Worm (Caenorhabditis elegans) whole organism, young adult: ENCODE results near the gene lin-33.

Experiments
- C06A6.2 ChIP-seq: fragments of 200-800 bp; sonication (Bioruptor generic); conservative IDR thresholded peaks from 2 replicates; pipeline ENCODE4 v1.3.6; 2022; ENCODE audit warnings: missing genetic modification characterization, missing compliant biosample characterization
- F37B4.10 ChIP-seq: fragments of 200-800 bp; sonication (Bioruptor generic); IDR thresholded peaks from 2 replicates; pipeline ENCODE4 v1.3.6; 2022; ENCODE audit warnings: missing genetic modification characterization, missing compliant biosample characterization
- F57A8.1 ChIP-seq: fragments of 200-800 bp; sonication (Bioruptor generic); optimal IDR thresholded peaks from 2 replicates; lab custom pipeline; 2018; ENCODE audit warnings: mild to moderate bottlenecking, missing genetic modification characterization, moderate library complexity, missing compliant biosample characterization
- T07F8.4 ChIP-seq: sonication (generic microtip); optimal IDR thresholded peaks from 2 replicates; lab custom pipeline; 2016; ENCODE audit warnings: mild to moderate bottlenecking, missing genetic modification characterization, moderate library complexity, missing compliant biosample characterization
- ZK185.1 ChIP-seq: sonication (generic microtip); optimal IDR thresholded peaks from 2 replicates; lab custom pipeline; 2016; ENCODE audit warnings: mild to moderate bottlenecking, missing genetic modification characterization, missing compliant biosample characterization; ENCODE audit not compliant: poor library complexity, severe bottlenecking
- akir-1 ChIP-seq: fragments of 200-800 bp; sonication (Bioruptor generic); optimal IDR thresholded peaks from 2 replicates; lab custom pipeline; 2018; ENCODE audit warnings: mild to moderate bottlenecking, missing genetic modification characterization, moderate library complexity, missing compliant biosample characterization
- aptf-2 ChIP-seq: fragments of 200-800 bp; sonication (Bioruptor generic); conservative IDR thresholded peaks from 2 replicates; pipeline ENCODE4 v1.3.6; 2022; ENCODE audit warnings: missing genetic modification reagents, missing genetic modification characterization, missing compliant biosample characterization
- aptf-3 ChIP-seq: fragments of 200-800 bp; sonication (Bioruptor generic); IDR thresholded peaks from 2 replicates; pipeline ENCODE4 v1.3.6; 2022; ENCODE audit warnings: missing genetic modification characterization, missing compliant biosample characterization
- atf-7 ChIP-seq: sonication (generic microtip); optimal IDR thresholded peaks from 2 replicates; lab custom pipeline; 2017; ENCODE audit warnings: mild to moderate bottlenecking, missing genetic modification characterization, missing compliant biosample characterization
- athp-1 ChIP-seq: sonication (generic microtip); optimal IDR thresholded peaks from 2 replicates; lab custom pipeline; 2017; ENCODE audit warnings: mild to moderate bottlenecking, missing genetic modification characterization, missing compliant biosample characterization
- bed-1 ChIP-seq: fragments of 200-800 bp; sonication (Bioruptor generic); IDR thresholded peaks from 2 replicates; pipeline ENCODE4 v1.3.6; 2022; ENCODE audit warnings: missing genetic modification reagents, missing genetic modification characterization, missing compliant biosample characterization
- ceh-27 ChIP-seq: fragments of 200-800 bp; sonication (Bioruptor generic); optimal IDR thresholded peaks from 2 replicates; lab custom pipeline; 2018; ENCODE audit warnings: mild to moderate bottlenecking, missing genetic modification characterization, moderate library complexity, missing compliant biosample characterization
- ceh-40 ChIP-seq: fragments of 200-800 bp; sonication (Bioruptor generic); IDR thresholded peaks from 2 replicates; pipeline ENCODE4 v1.3.6; 2022; ENCODE audit warnings: missing genetic modification characterization, missing compliant biosample characterization
- chd-7 ChIP-seq: sonication (generic microtip); optimal IDR thresholded peaks from 2 replicates; lab custom pipeline; 2016; ENCODE audit warnings: mild to moderate bottlenecking, missing genetic modification characterization, moderate library complexity, missing compliant biosample characterization
- egl-18 ChIP-seq: fragments of 200-800 bp; sonication (Bioruptor generic); IDR thresholded peaks from 2 replicates; pipeline ENCODE4 v1.3.6; 2022; ENCODE audit warnings: missing genetic modification reagents, missing genetic modification characterization, missing compliant biosample characterization
- egl-44 ChIP-seq: fragments of 200-800 bp; sonication (Bioruptor generic); IDR thresholded peaks from 2 replicates; pipeline ENCODE4 v1.3.6; 2022; ENCODE audit warnings: missing genetic modification reagents, missing genetic modification characterization, missing compliant biosample characterization
- ets-4 ChIP-seq: fragments of 200-800 bp; sonication (Bioruptor generic); optimal IDR thresholded peaks from 2 replicates; lab custom pipeline; 2018; ENCODE audit warnings: mild to moderate bottlenecking, missing genetic modification characterization, missing compliant biosample characterization
- hmg-20 ChIP-seq: fragments of 200-800 bp; sonication (Bioruptor generic); IDR thresholded peaks from 2 replicates; pipeline ENCODE4 v1.3.6; 2022; ENCODE audit warnings: missing genetic modification reagents, missing genetic modification characterization, missing compliant biosample characterization
- hrde-1 ChIP-seq: sonication (generic microtip); optimal IDR thresholded peaks from 2 replicates; lab custom pipeline; 2016; ENCODE audit warnings: missing genetic modification characterization, mild to moderate bottlenecking, missing compliant biosample characterization, moderate library complexity, missing genotype, missing genetic modification reagents, borderline replicate concordance
- hsf-1 ChIP-seq: fragments of 200-800 bp; sonication (Bioruptor generic); IDR thresholded peaks from 2 replicates; pipeline ENCODE4 v1.3.6; 2022; ENCODE audit warnings: missing genetic modification reagents, missing genetic modification characterization, missing compliant biosample characterization
- let-526 ChIP-seq: fragments of 200-800 bp; sonication (Bioruptor generic); IDR thresholded peaks from 2 replicates; pipeline ENCODE4 v1.3.6; 2022; ENCODE audit warnings: missing genetic modification reagents, missing genetic modification characterization, missing compliant biosample characterization
- lin-26 ChIP-seq: fragments of 200-800 bp; sonication (Bioruptor generic); IDR thresholded peaks from 2 replicates; pipeline ENCODE4 v1.3.6; 2022; ENCODE audit warnings: missing genetic modification reagents, missing genetic modification characterization, missing compliant biosample characterization
- lin-40 ChIP-seq: sonication (generic microtip); optimal IDR thresholded peaks from 2 replicates; lab custom pipeline; 2016; ENCODE audit warnings: missing genetic modification characterization, mild to moderate bottlenecking, missing compliant biosample characterization, missing genotype, missing genetic modification reagents
- lir-1 ChIP-seq: fragments of 200-800 bp; sonication (Bioruptor generic); conservative IDR thresholded peaks from 2 replicates; pipeline ENCODE4 v1.3.6; 2022; ENCODE audit warnings: missing genetic modification reagents, missing genetic modification characterization, missing compliant biosample characterization
- lsy-27 ChIP-seq: sonication (generic microtip); optimal IDR thresholded peaks from 2 replicates; lab custom pipeline; 2017; ENCODE audit warnings: missing genetic modification characterization, mild to moderate bottlenecking, missing compliant biosample characterization, antibody characterized with exemption, missing genotype, borderline replicate concordance; ENCODE audit not compliant: insufficient read depth
- madf-3 ChIP-seq: fragments of 200-800 bp; sonication (Bioruptor generic); IDR thresholded peaks from 2 replicates; pipeline ENCODE4 v1.3.6; 2022; ENCODE audit warnings: missing genetic modification reagents, missing genetic modification characterization, missing compliant biosample characterization
- nhr-90 ChIP-seq: sonication (generic microtip); optimal IDR thresholded peaks from 2 replicates; lab custom pipeline; 2016; ENCODE audit warnings: missing genotype, mild to moderate bottlenecking, missing genetic modification characterization, missing compliant biosample characterization
- rec-8 ChIP-seq, 2 experiments: sonication (generic microtip); optimal IDR thresholded peaks; 2 replicates each; lab custom pipeline; 2016; ENCODE audit warnings: mild to moderate bottlenecking in 2 of 2, missing genetic modification characterization in 2 of 2, missing genetic modification reagents in 2 of 2, missing genotype in 2 of 2, missing biosample characterization in 1 of 2, missing compliant biosample characterization in 1 of 2, moderate library complexity in 1 of 2
- rpc-1 ChIP-seq, 2 experiments: fragments of 150-350 bp in 1 of 2; sonication (generic microtip) in 1 of 2; optimal IDR thresholded peaks; 2 replicates each; lab custom pipeline; 2014 to 2018; ENCODE audit warnings: missing biosample characterization in 1 of 2, missing genetic modification characterization in 1 of 2, missing genetic modification reagents in 1 of 2, missing genotype in 1 of 2
- snpc-1.1 ChIP-seq: sonication (generic microtip); optimal IDR thresholded peaks from 2 replicates; lab custom pipeline; 2017; ENCODE audit warnings: missing genetic modification characterization, mild to moderate bottlenecking, missing compliant biosample characterization, antibody characterized with exemption, moderate library complexity, missing genotype, missing genetic modification reagents; ENCODE audit not compliant: insufficient read depth
- snpc-1.3 ChIP-seq: sonication (generic microtip); optimal IDR thresholded peaks from 2 replicates; lab custom pipeline; 2017; ENCODE audit warnings: missing genetic modification characterization, mild to moderate bottlenecking, missing compliant biosample characterization, antibody characterized with exemption, moderate library complexity, missing genotype, missing genetic modification reagents; ENCODE audit not compliant: insufficient read depth
- snpc-3.4 ChIP-seq: sonication (generic microtip); optimal IDR thresholded peaks from 2 replicates; lab custom pipeline; 2017; ENCODE audit warnings: missing genetic modification characterization, mild to moderate bottlenecking, missing compliant biosample characterization, antibody characterized with exemption, moderate library complexity, missing genotype, missing genetic modification reagents
- snpc-4 ChIP-seq, 5 experiments: fragments of 150-350 bp in 1 of 5; sonication (generic microtip) in 4 of 5; optimal IDR thresholded peaks; 2 replicates each; lab custom pipeline; 2014 to 2018; ENCODE audit warnings: missing genetic modification characterization in 5 of 5, missing biosample characterization in 3 of 5, antibody characterized with exemption in 2 of 5, mild to moderate bottlenecking in 2 of 5, missing compliant biosample characterization in 2 of 5, missing genotype in 2 of 5, moderate library complexity in 2 of 5, missing genetic modification reagents in 1 of 5
- tbp1 ChIP-seq: fragments of 200-800 bp; sonication (Bioruptor generic); optimal IDR thresholded peaks from 2 replicates; lab custom pipeline; 2018; ENCODE audit warnings: mild to moderate bottlenecking, missing genetic modification characterization, missing compliant biosample characterization
- unc-130 ChIP-seq: sonication (generic microtip); optimal IDR thresholded peaks from 2 replicates; lab custom pipeline; 2016; ENCODE audit warnings: missing genetic modification reagents, missing genetic modification characterization, missing compliant biosample characterization
- ztf-26 ChIP-seq: sonication (generic microtip); optimal IDR thresholded peaks from 2 replicates; lab custom pipeline; 2017; ENCODE audit warnings: missing genetic modification characterization, missing compliant biosample characterization
- ztf-28 ChIP-seq: fragments of 200-800 bp; sonication (Bioruptor generic); IDR thresholded peaks from 2 replicates; pipeline ENCODE4 v1.3.6; 2022; ENCODE audit warnings: missing genetic modification reagents, missing genetic modification characterization, missing compliant biosample characterization

Gene lin-33

DNA sequence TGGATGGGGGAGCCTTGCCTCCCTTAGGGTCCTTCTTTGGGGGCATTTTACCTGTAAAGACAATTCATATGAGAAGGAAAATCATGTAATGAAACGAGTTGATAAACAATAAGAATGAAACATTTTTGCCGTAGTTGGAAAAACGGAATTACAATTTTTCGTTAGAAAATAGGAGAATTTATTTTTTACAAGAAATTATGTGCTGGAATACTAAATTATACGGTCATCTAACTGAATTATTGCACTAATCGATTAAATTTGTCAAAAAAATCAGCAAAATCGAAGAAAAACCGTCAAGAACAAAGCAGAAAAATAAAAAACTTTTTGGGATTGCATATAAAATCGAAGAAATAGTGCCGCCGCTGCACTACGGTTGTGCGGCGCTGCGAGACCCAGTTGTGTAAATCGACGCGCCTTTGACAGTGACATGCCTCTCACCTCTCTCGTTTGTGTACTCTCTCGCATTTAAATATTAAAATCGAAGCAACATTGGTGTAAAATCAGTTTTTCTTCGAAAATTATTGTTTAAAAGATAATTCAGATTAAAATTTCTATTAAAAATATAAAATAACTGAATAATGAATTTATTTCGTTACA, 17.2 kb downstream of the lin-33 start, which contains the start of gene rps-25 (continued):
- TF ChIP-seq nhr-90 (tag; lab: Kevin White, UChicago) (no peak), let-526 (GFP tag; lab: Robert Waterston, UW) (no peak), ets-4 (GFP tag; lab: Kevin White, UChicago) (no peak), atf-7 (tag; lab: Kevin White, UChicago) (no peak), T07F8.4 (tag; lab: Kevin White, UChicago) (no peak), aptf-3 (GFP tag; lab: Robert Waterston, UW) (no peak), egl-44 (no peak), ztf-26 (tag; lab: Kevin White, UChicago) (no peak), ceh-40 (GFP tag; lab: Robert Waterston, UW) (no peak), chd-7 (tag; lab: Kevin White, UChicago) (no peak), snpc-1.1 (peak; percentile 83), ZK185.1 (tag; lab: Kevin White, UChicago) (no peak), lin-40 (tag; lab: Kevin White, UChicago) (no peak), lir-1 (no peak), bed-1 (no peak), egl-18 (GFP tag; lab: Robert Waterston, UW) (no peak), lsy-27 (tag; lab: Kevin White, UChicago) (no peak), akir-1 (GFP tag; lab: Kevin White, UChicago) (no peak), snpc-3.4 (tag; lab: Kevin White, UChicago) (peak; percentile 57), lin-26 (GFP tag; lab: Robert Waterston, UW) (no peak), ztf-28 (GFP tag; lab: Robert Waterston, UW) (no peak), C06A6.2 (GFP tag; lab: Robert Waterston, UW) (no peak), rpc-1 (optimal IDR thresholded peaks at IDR 0.05; lab: Kevin White, UChicago) (no peak), rpc-1 (tag; optimal IDR thresholded peaks at IDR 0.05; lab: Kevin White, UChicago) (no peak), athp-1 (no peak), F37B4.10 (no peak), hmg-20 (GFP tag; lab: Robert Waterston, UW) (no peak), hsf-1 (GFP tag; lab: Robert Waterston, UW) (no peak), unc-130 (GFP tag; lab: Kevin White, UChicago) (no peak)

DNA sequence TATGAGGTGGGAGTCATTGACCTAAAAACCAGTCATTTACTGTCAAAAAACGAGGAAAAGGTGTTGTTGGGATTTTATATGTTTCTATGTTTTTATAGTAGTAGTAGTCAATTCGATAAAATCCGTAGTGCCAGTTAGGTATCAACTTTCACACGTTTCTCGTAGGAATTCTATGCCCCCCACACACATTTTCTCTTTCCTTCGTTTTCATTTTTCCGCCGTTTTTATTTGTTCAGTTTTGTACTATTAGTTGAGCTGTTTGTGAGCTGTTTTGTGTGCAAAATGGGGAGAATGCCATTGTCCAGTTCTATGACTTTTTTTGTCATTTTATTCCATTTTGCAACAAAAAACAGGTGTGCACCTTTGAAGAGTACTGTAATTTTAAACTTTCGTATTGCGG, 18.3 kb downstream of the lin-33 start:
- TF ChIP-seq F57A8.1 (GFP tag; lab: Kevin White, UChicago), result no peak
- TF ChIP-seq egl-44, result no peak

DNA sequence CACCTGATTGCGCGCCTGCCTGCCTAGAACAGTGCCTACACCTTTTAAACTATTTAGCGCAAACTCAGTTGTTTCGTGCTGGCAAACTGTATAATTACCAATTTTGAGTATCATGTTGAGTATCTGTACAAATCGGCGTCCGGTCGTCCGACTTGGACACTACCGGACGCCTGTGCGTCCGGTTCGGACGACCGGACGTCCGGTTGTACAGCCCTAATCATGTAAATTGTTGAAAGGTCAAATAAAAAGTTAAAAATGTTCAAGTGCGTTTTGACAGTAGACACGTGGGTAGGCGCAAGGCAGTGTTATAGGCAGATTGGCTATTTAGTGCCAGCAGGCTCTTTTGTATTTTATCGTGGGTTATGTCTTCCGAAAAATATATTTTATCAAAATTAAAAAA, 19.5 kb downstream of the lin-33 start:
- TF ChIP-seq rec-8 (tag; optimal IDR thresholded peaks at IDR 0.05; lab: Kevin White, UChicago), result no peak
- no peak for TF ChIP-seq aptf-2 (GFP tag; lab: Robert Waterston, UW)
- TF ChIP-seq snpc-3.4 (tag; lab: Kevin White, UChicago), result peak; percentile 79
- TF ChIP-seq aptf-3 (GFP tag; lab: Robert Waterston, UW), result no peak
- TF ChIP-seq snpc-4 (GFP tag; optimal IDR thresholded peaks at IDR 0.05; lab: Kevin White, UChicago), result peak; percentile 87
- peak; percentile 81 to 98 (median 95) for TF ChIP-seq snpc-4 (tag; optimal IDR thresholded peaks at IDR 0.05; lab: Kevin White, UChicago)
- no peak for TF ChIP-seq snpc-1.3
- no peak for TF ChIP-seq lin-26 (GFP tag; lab: Robert Waterston, UW)
- TF ChIP-seq madf-3 (GFP tag; lab: Robert Waterston, UW), result no peak
- peak; percentile 89 for TF ChIP-seq snpc-1.1
- peak; percentile 36 for TF ChIP-seq tbp1
- TF ChIP-seq ceh-27, result no peak
- TF ChIP-seq hrde-1 (tag; lab: Kevin White, UChicago), result no peak
- no peak for TF ChIP-seq rpc-1 (optimal IDR thresholded peaks at IDR 0.05; lab: Kevin White, UChicago)
- no peak for TF ChIP-seq rpc-1 (tag; optimal IDR thresholded peaks at IDR 0.05; lab: Kevin White, UChicago)
